Worm (Caenorhabditis elegans) whole organism, L1 larva: ENCODE results near the gene ttr-45.
A peak's percentile ranks its signal among the peaks of the same experiment; 100 is the strongest.

Source experiments
- C16A3.4 ChIP-seq: fragments of 150-350 bp; optimal IDR thresholded peaks from 2 replicates; lab custom pipeline; 2014; ENCODE audit warnings: missing biosample characterization, missing genetic modification characterization
- C34B4.2 ChIP-seq: sonication (generic microtip); optimal IDR thresholded peaks from 2 replicates; lab custom pipeline; 2017; ENCODE audit warnings: mild to moderate bottlenecking, missing genetic modification characterization, missing compliant biosample characterization
- Y116A8C.19 ChIP-seq: sonication (generic microtip); optimal IDR thresholded peaks from 2 replicates; lab custom pipeline; 2016; ENCODE audit warnings: missing compliant biosample characterization, missing genetic modification characterization, borderline replicate concordance
- aha-1 ChIP-seq: fragments of 150-350 bp; optimal IDR thresholded peaks from 2 replicates; lab custom pipeline; 2014; ENCODE audit warnings: missing biosample characterization, missing genetic modification characterization
- alr-1 ChIP-seq: fragments of 200-800 bp; sonication (Bioruptor generic); optimal IDR thresholded peaks from 2 replicates; lab custom pipeline; 2018; ENCODE audit warnings: borderline replicate concordance, mild to moderate bottlenecking, missing genetic modification characterization, missing compliant biosample characterization
- aly-2 ChIP-seq: fragments of 150-350 bp; optimal IDR thresholded peaks from 2 replicates; lab custom pipeline; 2014; ENCODE audit warnings: missing biosample characterization, missing genetic modification characterization
- ama-1 ChIP-seq: fragments of 150-350 bp; optimal IDR thresholded peaks from 2 replicates; lab custom pipeline; 2014
- blmp-1 ChIP-seq: fragments of 150-350 bp; optimal IDR thresholded peaks from 2 replicates; lab custom pipeline; 2014; ENCODE audit warnings: missing biosample characterization, missing genetic modification characterization
- ceh-63 ChIP-seq: fragments of 200-800 bp; sonication (Bioruptor generic); optimal IDR thresholded peaks from 2 replicates; lab custom pipeline; 2018; ENCODE audit warnings: mild to moderate bottlenecking, missing genetic modification characterization, missing compliant biosample characterization
- ceh-8 ChIP-seq: fragments of 200-800 bp; sonication (Bioruptor generic); optimal IDR thresholded peaks from 2 replicates; lab custom pipeline; 2018; ENCODE audit warnings: mild to moderate bottlenecking, missing genetic modification characterization, moderate library complexity, missing compliant biosample characterization
- ceh-82 ChIP-seq, 3 experiments: fragments of 150-350 bp in 1 of 3; sonication (generic microtip) in 2 of 3; optimal IDR thresholded peaks; 2 replicates each; lab custom pipeline; 2014 to 2017; ENCODE audit warnings: missing biosample characterization in 3 of 3, missing genetic modification characterization in 3 of 3
- dpl-1 ChIP-seq, 3 experiments: fragments of 150-350 bp in 2 of 3; sonication (generic microtip) in 1 of 3; optimal IDR thresholded peaks; 2 replicates each; lab custom pipeline; 2014 to 2017; ENCODE audit warnings: missing biosample characterization in 3 of 3, missing genetic modification characterization in 3 of 3, missing genetic modification reagents in 3 of 3
- dsc-1 ChIP-seq: sonication (generic microtip); optimal IDR thresholded peaks from 2 replicates; lab custom pipeline; 2016; ENCODE audit warnings: mild to moderate bottlenecking, missing genetic modification characterization, missing compliant biosample characterization
- efl-1 ChIP-seq, 4 experiments: fragments of 150-350 bp; optimal IDR thresholded peaks in 3 of 4; peaks in 1 of 4; 1 replicate in 1 of 4; 2 replicates in 3 of 4; lab custom pipeline; 2014; ENCODE audit warnings: missing biosample characterization in 2 of 4, missing genetic modification characterization in 2 of 4, missing genetic modification reagents in 2 of 4
- egl-13 ChIP-seq: sonication (generic microtip); optimal IDR thresholded peaks from 2 replicates; lab custom pipeline; 2016; ENCODE audit warnings: missing genotype, missing genetic modification reagents, missing genetic modification characterization, missing compliant biosample characterization
- egl-27 ChIP-seq, 2 experiments: fragments of 150-350 bp in 1 of 2; sonication (generic microtip); optimal IDR thresholded peaks; 3 replicates each; lab custom pipeline; 2017 to 2018; ENCODE audit warnings: missing biosample characterization in 2 of 2, missing genetic modification characterization in 2 of 2, missing genetic modification reagents in 2 of 2
- elt-2 ChIP-seq: sonication (generic microtip); optimal IDR thresholded peaks from 2 replicates; lab custom pipeline; 2016; ENCODE audit warnings: missing genetic modification characterization, mild to moderate bottlenecking, inconsistent platforms, missing compliant biosample characterization, missing genetic modification reagents
- ets-5 ChIP-seq: fragments of 200-800 bp; sonication (Bioruptor generic); IDR thresholded peaks from 2 replicates; pipeline ENCODE4 v1.3.6; 2022; ENCODE audit warnings: missing genetic modification characterization, missing compliant biosample characterization
- fkh-4 ChIP-seq: sonication (generic microtip); optimal IDR thresholded peaks from 2 replicates; lab custom pipeline; 2016; ENCODE audit warnings: missing compliant biosample characterization, missing genetic modification characterization, borderline replicate concordance
- fkh-8 ChIP-seq: sonication (generic microtip); optimal IDR thresholded peaks from 2 replicates; lab custom pipeline; 2016; ENCODE audit warnings: mild to moderate bottlenecking, missing genetic modification characterization, missing compliant biosample characterization
- lin-13 ChIP-seq: fragments of 150-350 bp; optimal IDR thresholded peaks from 2 replicates; lab custom pipeline; 2014; ENCODE audit warnings: missing biosample characterization, missing genetic modification reagents, missing genetic modification characterization
- lin-15B ChIP-seq: fragments of 150-350 bp; sonication (generic microtip); optimal IDR thresholded peaks from 3 replicates; lab custom pipeline; 2014; ENCODE audit warnings: missing biosample characterization, missing genetic modification characterization
- lin-35 ChIP-seq, 2 experiments: fragments of 150-350 bp; optimal IDR thresholded peaks; 2 replicates each; lab custom pipeline; 2014; ENCODE audit warnings: missing biosample characterization in 2 of 2, missing genetic modification characterization in 2 of 2, missing genetic modification reagents in 2 of 2
- lsy-2 ChIP-seq, 2 experiments: fragments of 150-350 bp; optimal IDR thresholded peaks; 2 replicates each; lab custom pipeline; 2014; ENCODE audit warnings: missing biosample characterization in 2 of 2, missing genetic modification characterization in 2 of 2
- mdl-1 ChIP-seq, 2 experiments: fragments of 150-350 bp; optimal IDR thresholded peaks; 2 replicates each; lab custom pipeline; 2014 to 2017; ENCODE audit warnings: missing biosample characterization in 2 of 2, missing genetic modification characterization in 2 of 2, inconsistent platforms in 1 of 2
- mep-1 ChIP-seq: fragments of 150-350 bp; optimal IDR thresholded peaks from 2 replicates; lab custom pipeline; 2014; ENCODE audit warnings: missing biosample characterization, missing genetic modification characterization
- nhr-11 ChIP-seq: fragments of 150-350 bp; optimal IDR thresholded peaks from 2 replicates; lab custom pipeline; 2014; ENCODE audit warnings: missing biosample characterization, missing genetic modification characterization
- nhr-12 ChIP-seq: sonication (generic microtip); optimal IDR thresholded peaks from 2 replicates; lab custom pipeline; 2017; ENCODE audit warnings: missing biosample characterization, missing genetic modification characterization
- nhr-237 ChIP-seq: fragments of 150-350 bp; optimal IDR thresholded peaks from 2 replicates; lab custom pipeline; 2014; ENCODE audit warnings: missing biosample characterization, missing genetic modification characterization
- nhr-28 ChIP-seq: fragments of 150-350 bp; optimal IDR thresholded peaks from 2 replicates; lab custom pipeline; 2014; ENCODE audit warnings: missing biosample characterization, missing genetic modification characterization
- nhr-47 ChIP-seq: sonication (generic microtip); optimal IDR thresholded peaks from 2 replicates; lab custom pipeline; 2016; ENCODE audit warnings: mild to moderate bottlenecking, missing genetic modification characterization, moderate library complexity, missing compliant biosample characterization
- nhr-71 ChIP-seq: sonication (generic microtip); optimal IDR thresholded peaks from 2 replicates; lab custom pipeline; 2016; ENCODE audit warnings: mild to moderate bottlenecking, missing genetic modification characterization, moderate library complexity, missing compliant biosample characterization
- nhr-76 ChIP-seq: sonication (generic microtip); optimal IDR thresholded peaks from 2 replicates; lab custom pipeline; 2017; ENCODE audit warnings: missing biosample characterization, missing genetic modification characterization
- pag-3 ChIP-seq: sonication (generic microtip); optimal IDR thresholded peaks from 2 replicates; lab custom pipeline; 2017; ENCODE audit warnings: missing genetic modification characterization, mild to moderate bottlenecking, missing compliant biosample characterization, antibody characterized with exemption, borderline replicate concordance; ENCODE audit not compliant: insufficient read depth
- pqm-1 ChIP-seq: sonication (generic microtip); optimal IDR thresholded peaks from 3 replicates; lab custom pipeline; 2017; ENCODE audit warnings: missing biosample characterization, missing genetic modification characterization
- skn-1 ChIP-seq: fragments of 150-350 bp; optimal IDR thresholded peaks from 2 replicates; lab custom pipeline; 2014; ENCODE audit warnings: missing biosample characterization, missing genetic modification characterization
- snpc-4 ChIP-seq: fragments of 150-350 bp; optimal IDR thresholded peaks from 2 replicates; lab custom pipeline; 2014; ENCODE audit warnings: missing biosample characterization, missing genetic modification characterization
- snu-23 ChIP-seq: sonication (generic microtip); optimal IDR thresholded peaks from 2 replicates; lab custom pipeline; 2016; ENCODE audit warnings: missing genetic modification characterization, missing compliant biosample characterization
- sox-4 ChIP-seq: sonication (generic microtip); optimal IDR thresholded peaks from 2 replicates; lab custom pipeline; 2016; ENCODE audit warnings: missing genetic modification characterization, missing compliant biosample characterization
- swsn-7 ChIP-seq: sonication (generic microtip); optimal IDR thresholded peaks from 2 replicates; lab custom pipeline; 2016; ENCODE audit warnings: missing genetic modification characterization, missing compliant biosample characterization
- unc-130 ChIP-seq: fragments of 150-350 bp; optimal IDR thresholded peaks from 2 replicates; lab custom pipeline; 2017; ENCODE audit warnings: missing biosample characterization, missing genetic modification characterization, inconsistent platforms
- unc-30 ChIP-seq: sonication (generic microtip); optimal IDR thresholded peaks from 2 replicates; lab custom pipeline; 2017; ENCODE audit warnings: missing biosample characterization, missing genetic modification characterization
- unc-62 ChIP-seq: fragments of 150-350 bp; optimal IDR thresholded peaks from 2 replicates; lab custom pipeline; 2014; ENCODE audit warnings: missing biosample characterization, missing genetic modification reagents, missing genetic modification characterization
- unc-86 ChIP-seq: sonication (generic microtip); optimal IDR thresholded peaks from 2 replicates; lab custom pipeline; 2016; ENCODE audit warnings: missing genetic modification characterization, missing compliant biosample characterization
- unc-98 ChIP-seq: fragments of 200-800 bp; sonication (Bioruptor generic); IDR thresholded peaks from 2 replicates; pipeline ENCODE4 v1.3.6; 2022; ENCODE audit warnings: missing genetic modification characterization, missing compliant biosample characterization
- vab-15 ChIP-seq: sonication (generic microtip); optimal IDR thresholded peaks from 2 replicates; lab custom pipeline; 2017; ENCODE audit warnings: missing genotype, mild to moderate bottlenecking, missing genetic modification characterization, missing compliant biosample characterization
- xbp-1 ChIP-seq: sonication (generic microtip); optimal IDR thresholded peaks from 2 replicates; lab custom pipeline; 2016; ENCODE audit warnings: missing genetic modification characterization, missing compliant biosample characterization
- zag-1 ChIP-seq: fragments of 150-350 bp; optimal IDR thresholded peaks from 2 replicates; lab custom pipeline; 2014; ENCODE audit warnings: missing biosample characterization, missing genetic modification characterization
- zip-4 ChIP-seq: fragments of 200-800 bp; sonication (Bioruptor generic); optimal IDR thresholded peaks from 2 replicates; lab custom pipeline; 2018; ENCODE audit warnings: mild to moderate bottlenecking, missing genetic modification characterization, moderate library complexity, missing compliant biosample characterization
- ztf-11 ChIP-seq, 2 experiments: sonication (generic microtip); optimal IDR thresholded peaks; 2 replicates each; lab custom pipeline; 2016 to 2017; ENCODE audit warnings: missing genetic modification characterization in 2 of 2, missing biosample characterization in 1 of 2, missing compliant biosample characterization in 1 of 2

ttr-45 gene

DNA sequence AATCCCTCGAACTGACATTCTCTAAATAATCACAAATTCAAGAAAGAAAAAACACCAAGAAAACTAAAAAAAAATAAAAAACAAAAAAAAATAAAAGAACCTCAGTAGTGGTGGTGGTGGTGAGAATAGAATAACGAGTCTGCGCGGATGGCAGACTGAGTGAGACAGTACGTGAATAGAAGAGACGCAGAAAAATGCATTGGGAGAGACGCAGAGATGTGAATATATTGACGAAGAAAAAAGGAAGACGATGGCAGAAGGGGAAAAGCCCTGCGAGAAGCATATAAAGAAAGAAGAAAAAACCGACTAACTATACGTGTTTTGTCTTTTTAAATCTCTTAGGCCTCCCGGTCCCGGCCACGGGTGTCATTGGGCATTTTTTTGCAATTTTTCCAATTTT lies 18.5 kb downstream of the ttr-45 start, which contains the start of gene unc-26:
Gene unc-26, minus strand, starts transcription at position 23 of the 400 bp plus-strand sequence.
- no peak for TF ChIP-seq nhr-28
- no peak for TF ChIP-seq zip-4
- TF ChIP-seq unc-98 (GFP tag; lab: Robert Waterston, UW): no peak
- TF ChIP-seq ztf-11 (tag; optimal IDR thresholded peaks at IDR 0.05; lab: Kevin White, UChicago): no peak
- no peak for TF ChIP-seq pqm-1 (tag; lab: Kevin White, UChicago)
- TF ChIP-seq xbp-1 (tag; lab: Kevin White, UChicago): peak; percentile 29
- TF ChIP-seq lin-13: no peak
- no peak for TF ChIP-seq C34B4.2 (tag; lab: Kevin White, UChicago)
- peak; percentile 19 for TF ChIP-seq blmp-1 (tag; lab: Kevin White, UChicago)
- peak in 1 of 3 experiments; percentile 6 for TF ChIP-seq dpl-1 (GFP tag; optimal IDR thresholded peaks at IDR 0.05; lab: Kevin White, UChicago)
- peak; percentile 65 for TF ChIP-seq unc-86 (tag; lab: Kevin White, UChicago)
- TF ChIP-seq snpc-4: no peak
- TF ChIP-seq ama-1: no peak
- peak in 1 of 3 experiments; percentile 63 for TF ChIP-seq ceh-82 (tag; optimal IDR thresholded peaks at IDR 0.05; lab: Kevin White, UChicago)
- TF ChIP-seq lin-15B (tag; lab: Kevin White, UChicago): no peak
- TF ChIP-seq swsn-7 (tag; lab: Kevin White, UChicago): peak; percentile 46
- TF ChIP-seq nhr-237 (tag; lab: Kevin White, UChicago): no peak
- TF ChIP-seq dsc-1 (tag; lab: Kevin White, UChicago): peak; percentile 22
- no peak for TF ChIP-seq unc-30 (tag; lab: Kevin White, UChicago)
- TF ChIP-seq nhr-47 (tag; lab: Kevin White, UChicago): peak; percentile 53
- peak; percentile 47 to 60 for TF ChIP-seq efl-1 (optimal IDR thresholded peaks at IDR 0.05; lab: Kevin White, UChicago)
- no peak for TF ChIP-seq efl-1 (GFP tag; optimal IDR thresholded peaks at IDR 0.05 in 1 of 2; lab: Kevin White, UChicago)
- TF ChIP-seq C16A3.4 (tag; lab: Kevin White, UChicago): no peak
- TF ChIP-seq lsy-2 (tag; optimal IDR thresholded peaks at IDR 0.05; lab: Kevin White, UChicago): peak; percentile 32 to 45
- TF ChIP-seq fkh-8 (tag; lab: Kevin White, UChicago): no peak
- TF ChIP-seq lin-35 (GFP tag; optimal IDR thresholded peaks at IDR 0.05; lab: Kevin White, UChicago): no peak
- TF ChIP-seq ceh-8: no peak
- TF ChIP-seq skn-1: no peak
- TF ChIP-seq aly-2 (tag; lab: Kevin White, UChicago): no peak
- no peak for TF ChIP-seq ets-5 (GFP tag; lab: Robert Waterston, UW)
- TF ChIP-seq snu-23 (GFP tag; lab: Kevin White, UChicago): peak; percentile 43
- no peak for TF ChIP-seq alr-1 (tag; lab: Kevin White, UChicago)
- TF ChIP-seq aha-1 (tag; lab: Kevin White, UChicago): no peak
- TF ChIP-seq mep-1 (tag; lab: Kevin White, UChicago): peak; percentile 20
- TF ChIP-seq fkh-4 (tag; lab: Kevin White, UChicago): no peak
- TF ChIP-seq nhr-76 (tag; lab: Kevin White, UChicago): no peak
- peak; percentile 53 for TF ChIP-seq nhr-71 (tag; lab: Kevin White, UChicago)
- no peak for TF ChIP-seq ceh-63

ce11 chrIV:13282778-13283177 lies 28.8 kb downstream of the ttr-45 start, which contains the start of gene cpsf-3:
Gene cpsf-3, minus strand, starts transcription at chrIV:13282878.
- no peak for TF ChIP-seq Y116A8C.19 (tag; lab: Kevin White, UChicago)
- TF ChIP-seq ceh-63: no peak
- TF ChIP-seq elt-2 (tag; lab: Kevin White, UChicago): no peak
- TF ChIP-seq unc-98 (GFP tag; lab: Robert Waterston, UW): no peak
- TF ChIP-seq vab-15 (tag; lab: Kevin White, UChicago): no peak
- TF ChIP-seq egl-13 (tag; lab: Kevin White, UChicago): no peak
- no peak for TF ChIP-seq mdl-1 (tag; optimal IDR thresholded peaks at IDR 0.05; lab: Kevin White, UChicago)
- no peak for TF ChIP-seq dpl-1 (GFP tag; optimal IDR thresholded peaks at IDR 0.05; lab: Kevin White, UChicago)
- TF ChIP-seq nhr-47 (tag; lab: Kevin White, UChicago): no peak
- no peak for TF ChIP-seq unc-62
- TF ChIP-seq nhr-12 (tag; lab: Kevin White, UChicago): no peak
- TF ChIP-seq nhr-11: no peak
- TF ChIP-seq egl-27 (tag; optimal IDR thresholded peaks at IDR 0.05; lab: Kevin White, UChicago): no peak
- no peak for TF ChIP-seq zag-1 (tag; lab: Kevin White, UChicago)
- TF ChIP-seq aly-2 (tag; lab: Kevin White, UChicago): no peak
- no peak for TF ChIP-seq alr-1 (tag; lab: Kevin White, UChicago)
- no peak for TF ChIP-seq sox-4
- no peak for TF ChIP-seq pag-3 (tag; lab: Kevin White, UChicago)
- no peak for TF ChIP-seq unc-130 (tag; lab: Kevin White, UChicago)
- no peak for TF ChIP-seq blmp-1 (tag; lab: Kevin White, UChicago)
